Worm (Caenorhabditis elegans) whole organism, L2 larva: ENCODE results near the gene F31D5.1.

ENCODE experiments used
- C34F6.9 ChIP-seq: fragments of 150-350 bp; optimal IDR thresholded peaks from 2 replicates; lab custom pipeline; 2014; ENCODE audit warnings: missing biosample characterization, missing genetic modification characterization
- F13H6.1 ChIP-seq: sonication (generic microtip); optimal IDR thresholded peaks from 2 replicates; lab custom pipeline; 2016; ENCODE audit warnings: missing genetic modification characterization, missing compliant biosample characterization
- Y55F3AM.14 ChIP-seq: fragments of 200-800 bp; sonication (Bioruptor generic); optimal IDR thresholded peaks from 2 replicates; lab custom pipeline; 2018; ENCODE audit warnings: mild to moderate bottlenecking, missing genetic modification characterization, missing compliant biosample characterization
- ZK546.5 ChIP-seq: sonication (generic microtip); optimal IDR thresholded peaks from 2 replicates; lab custom pipeline; 2017; ENCODE audit warnings: missing biosample characterization, missing genetic modification characterization
- alr-1 ChIP-seq: fragments of 150-350 bp; optimal IDR thresholded peaks from 2 replicates; lab custom pipeline; 2014; ENCODE audit warnings: missing biosample characterization, missing genetic modification characterization
- ama-1 ChIP-seq: fragments of 150-350 bp; optimal IDR thresholded peaks from 2 replicates; lab custom pipeline; 2018; ENCODE audit warnings: inconsistent platforms
- blmp-1 ChIP-seq: sonication (generic microtip); optimal IDR thresholded peaks from 2 replicates; lab custom pipeline; 2017; ENCODE audit warnings: missing genetic modification characterization, mild to moderate bottlenecking, missing compliant biosample characterization, antibody characterized with exemption, moderate library complexity; ENCODE audit not compliant: insufficient read depth
- ceh-16 ChIP-seq: fragments of 150-350 bp; optimal IDR thresholded peaks from 2 replicates; lab custom pipeline; 2014; ENCODE audit warnings: missing biosample characterization, missing genetic modification characterization
- ceh-82 ChIP-seq: fragments of 150-350 bp; optimal IDR thresholded peaks from 2 replicates; lab custom pipeline; 2014; ENCODE audit warnings: missing biosample characterization, missing genetic modification characterization
- crh-2 ChIP-seq: sonication (generic microtip); optimal IDR thresholded peaks from 2 replicates; lab custom pipeline; 2017; ENCODE audit warnings: missing biosample characterization, missing genetic modification characterization
- elt-3 ChIP-seq: sonication (generic microtip); optimal IDR thresholded peaks from 2 replicates; lab custom pipeline; 2017; ENCODE audit warnings: missing biosample characterization, missing genetic modification characterization
- fos-1 ChIP-seq: fragments of 150-350 bp; optimal IDR thresholded peaks from 2 replicates; lab custom pipeline; 2014; ENCODE audit warnings: missing biosample characterization, missing genetic modification characterization
- gmeb-1 ChIP-seq: fragments of 150-350 bp; optimal IDR thresholded peaks from 2 replicates; lab custom pipeline; 2014; ENCODE audit warnings: missing biosample characterization, missing genetic modification characterization
- lin-11 ChIP-seq: fragments of 150-350 bp; sonication (generic microtip); optimal IDR thresholded peaks from 2 replicates; lab custom pipeline; 2014; ENCODE audit warnings: missing biosample characterization, missing genetic modification characterization, inconsistent platforms, mixed read lengths
- lin-13 ChIP-seq: fragments of 150-350 bp; optimal IDR thresholded peaks from 2 replicates; lab custom pipeline; 2014; ENCODE audit warnings: missing biosample characterization, missing genetic modification reagents, missing genetic modification characterization
- lsy-2 ChIP-seq, 2 experiments: fragments of 150-350 bp in 1 of 2; sonication (generic microtip) in 1 of 2; optimal IDR thresholded peaks; 2 replicates each; lab custom pipeline; 2014 to 2017; ENCODE audit warnings: missing biosample characterization in 2 of 2, missing genetic modification characterization in 2 of 2
- nhr-10 ChIP-seq: sonication (generic microtip); optimal IDR thresholded peaks from 2 replicates; lab custom pipeline; 2017; ENCODE audit warnings: missing biosample characterization, missing genetic modification characterization
- nhr-11 ChIP-seq: fragments of 150-350 bp; optimal IDR thresholded peaks from 2 replicates; lab custom pipeline; 2014; ENCODE audit warnings: missing biosample characterization, missing genetic modification characterization
- nhr-12 ChIP-seq: fragments of 150-350 bp; optimal IDR thresholded peaks from 2 replicates; lab custom pipeline; 2014; ENCODE audit warnings: missing biosample characterization, missing genetic modification characterization
- nhr-129 ChIP-seq: fragments of 150-350 bp; optimal IDR thresholded peaks from 2 replicates; lab custom pipeline; 2014; ENCODE audit warnings: missing biosample characterization, missing genetic modification characterization
- nhr-23 ChIP-seq: fragments of 150-350 bp; optimal IDR thresholded peaks from 2 replicates; lab custom pipeline; 2014; ENCODE audit warnings: missing biosample characterization, missing genetic modification reagents, missing genetic modification characterization
- nhr-237 ChIP-seq: fragments of 150-350 bp; optimal IDR thresholded peaks from 2 replicates; lab custom pipeline; 2014; ENCODE audit warnings: missing biosample characterization, missing genetic modification characterization
- nhr-25 ChIP-seq: fragments of 150-350 bp; sonication (generic microtip); optimal IDR thresholded peaks from 3 replicates; lab custom pipeline; 2014; ENCODE audit warnings: missing biosample characterization, missing genetic modification characterization
- nhr-6 ChIP-seq: fragments of 150-350 bp; optimal IDR thresholded peaks from 2 replicates; lab custom pipeline; 2014; ENCODE audit warnings: missing biosample characterization, missing genetic modification characterization
- nhr-77 ChIP-seq: fragments of 150-350 bp; optimal IDR thresholded peaks from 2 replicates; lab custom pipeline; 2014; ENCODE audit warnings: missing biosample characterization, missing genetic modification characterization
- peb-1 ChIP-seq: fragments of 150-350 bp; optimal IDR thresholded peaks from 2 replicates; lab custom pipeline; 2014; ENCODE audit warnings: missing biosample characterization, missing genetic modification characterization
- skn-1 ChIP-seq: sonication (generic microtip); optimal IDR thresholded peaks from 2 replicates; lab custom pipeline; 2017; ENCODE audit warnings: missing biosample characterization, missing genetic modification characterization
- sma-3 ChIP-seq: sonication (generic microtip); optimal IDR thresholded peaks from 2 replicates; lab custom pipeline; 2016; ENCODE audit warnings: missing genetic modification reagents, missing genetic modification characterization, missing compliant biosample characterization
- snpc-4 ChIP-seq: fragments of 150-350 bp; optimal IDR thresholded peaks from 2 replicates; lab custom pipeline; 2014; ENCODE audit warnings: missing biosample characterization, missing genetic modification characterization
- unc-55 ChIP-seq: fragments of 150-350 bp; sonication (generic microtip); optimal IDR thresholded peaks from 3 replicates; lab custom pipeline; 2014; ENCODE audit warnings: missing biosample characterization, missing genetic modification reagents, missing genetic modification characterization
- unc-62 ChIP-seq: fragments of 150-350 bp; optimal IDR thresholded peaks from 2 replicates; lab custom pipeline; 2014; ENCODE audit warnings: missing biosample characterization, missing genetic modification reagents, missing genetic modification characterization
- zag-1 ChIP-seq: fragments of 150-350 bp; optimal IDR thresholded peaks from 2 replicates; lab custom pipeline; 2014; ENCODE audit warnings: missing biosample characterization, missing genetic modification characterization
- ztf-11 ChIP-seq: sonication (generic microtip); optimal IDR thresholded peaks from 2 replicates; lab custom pipeline; 2017; ENCODE audit warnings: missing biosample characterization, missing genetic modification characterization
- ztf-4 ChIP-seq: fragments of 150-350 bp; optimal IDR thresholded peaks from 2 replicates; lab custom pipeline; 2014; ENCODE audit warnings: missing biosample characterization, missing genetic modification characterization

Gene F31D5.1

DNA sequence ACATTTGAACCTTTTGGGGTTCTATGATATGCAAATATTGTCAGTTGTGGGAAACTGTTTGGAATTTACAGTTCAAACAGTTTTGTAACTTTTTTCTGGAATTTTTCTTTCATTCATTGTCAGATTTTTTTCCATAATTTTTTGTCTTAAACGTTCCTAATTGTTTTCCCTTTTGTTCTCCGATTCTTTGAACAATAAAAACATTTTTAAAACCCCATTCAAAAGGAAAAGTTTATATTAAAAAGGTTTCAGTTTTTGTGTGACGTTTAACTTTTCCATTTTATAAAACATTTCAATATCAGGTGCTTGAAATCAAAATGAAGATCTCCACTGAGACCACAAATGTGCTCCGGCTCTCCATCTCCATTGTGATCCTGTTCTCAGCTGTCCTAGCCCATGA, at the start of gene F31D5.1:
Gene F31D5.1 (plus strand): TSS at position 301 of the 400 bp plus-strand sequence.
- TF ChIP-seq nhr-77 = no peak
- TF ChIP-seq ceh-82 (tag; lab: Kevin White, UChicago) = no peak
- no peak for TF ChIP-seq F13H6.1 (tag; lab: Kevin White, UChicago)
- TF ChIP-seq unc-62 (GFP tag; lab: Kevin White, UChicago) = no peak
- no peak for TF ChIP-seq unc-55 (GFP tag; lab: Kevin White, UChicago)
- no peak for TF ChIP-seq nhr-23 (tag; lab: Kevin White, UChicago)
- no peak for TF ChIP-seq ztf-4 (tag; lab: Kevin White, UChicago)
- no peak for TF ChIP-seq nhr-10 (tag; lab: Kevin White, UChicago)
- no peak for TF ChIP-seq alr-1
- TF ChIP-seq lin-11 (tag; lab: Kevin White, UChicago) = no peak
- no peak for TF ChIP-seq nhr-11 (tag; lab: Kevin White, UChicago)
- TF ChIP-seq nhr-6 (tag; lab: Kevin White, UChicago) = no peak
- TF ChIP-seq Y55F3AM.14 (GFP tag; lab: Kevin White, UChicago) = no peak
- no peak for TF ChIP-seq zag-1 (tag; lab: Kevin White, UChicago)
- TF ChIP-seq nhr-129 (tag; lab: Kevin White, UChicago) = no peak
- no peak for TF ChIP-seq peb-1
- no peak for TF ChIP-seq elt-3 (tag; lab: Kevin White, UChicago)

ce11 chrII:4170508-4170907, 48.7 kb upstream of the F31D5.1 start, which contains the start of gene R03H10.5:
TSS of gene R03H10.5 (minus strand) at chrII:4170608.
- no peak for TF ChIP-seq nhr-10 (tag; lab: Kevin White, UChicago)
- TF ChIP-seq peb-1 = no peak

DNA sequence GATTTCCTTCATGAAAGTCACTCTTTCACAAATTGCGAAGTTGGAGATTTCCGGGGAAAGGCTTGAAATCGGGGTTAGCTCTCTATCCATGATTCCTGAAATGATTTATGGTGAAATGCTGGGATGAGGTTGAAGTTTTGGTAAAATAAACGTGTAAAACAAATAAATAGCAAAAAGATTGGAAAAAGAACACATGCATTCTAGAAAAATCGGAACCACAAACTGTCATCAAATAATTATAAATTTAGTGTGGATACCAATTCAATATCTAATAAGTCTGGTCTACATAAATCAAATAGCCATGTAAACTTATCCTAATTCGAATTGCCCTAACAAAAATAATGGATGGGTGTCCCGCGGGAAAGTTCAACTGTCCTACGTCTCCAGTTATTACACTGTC, 45.8 kb upstream of the F31D5.1 start, which contains the start of gene R03H10.6:
Gene R03H10.6 (minus strand): TSS at position 101 of the 400 bp plus-strand sequence.
- TF ChIP-seq ceh-82 (tag; lab: Kevin White, UChicago) = no peak
- no peak for TF ChIP-seq sma-3
- TF ChIP-seq Y55F3AM.14 (GFP tag; lab: Kevin White, UChicago) = no peak
- TF ChIP-seq peb-1 = no peak
- TF ChIP-seq C34F6.9 (tag; lab: Kevin White, UChicago) = no peak

ce11 chrII:4173842-4174241, 45.3 kb upstream of the F31D5.1 start:
- TF ChIP-seq C34F6.9 (tag; lab: Kevin White, UChicago) (peak; percentile 38), ceh-16 (tag; lab: Kevin White, UChicago) (no peak), unc-55 (GFP tag; lab: Kevin White, UChicago) (peak; percentile 34), ztf-11 (tag; lab: Kevin White, UChicago) (no peak)

DNA sequence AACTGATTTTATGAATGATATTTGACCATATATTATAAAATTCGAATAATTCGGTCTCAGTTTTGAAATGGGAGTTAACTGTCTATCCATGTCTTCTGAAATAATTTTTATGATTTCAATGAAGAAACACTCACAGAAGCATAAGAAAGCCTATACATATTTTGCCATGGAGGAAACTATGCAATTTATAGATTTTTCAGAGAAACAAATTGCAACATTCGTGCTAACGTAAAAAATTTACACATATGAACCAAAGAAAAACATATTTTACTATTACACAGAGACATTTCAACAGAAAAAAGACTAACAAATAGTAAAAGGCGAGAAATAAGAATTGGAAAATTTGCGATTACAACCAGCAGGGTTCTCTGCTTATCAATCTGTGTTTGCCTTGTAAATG, 40.3 kb upstream of the F31D5.1 start, which contains the start of gene R03H10.7:
Gene R03H10.7 (minus strand): TSS at position 101 of the 400 bp plus-strand sequence.
- TF ChIP-seq alr-1 = no peak
- no peak for TF ChIP-seq nhr-12 (tag; lab: Kevin White, UChicago)
- no peak for TF ChIP-seq elt-3 (tag; lab: Kevin White, UChicago)
- TF ChIP-seq nhr-77 = no peak
- TF ChIP-seq crh-2 (tag; lab: Kevin White, UChicago) = no peak
- TF ChIP-seq ceh-82 (tag; lab: Kevin White, UChicago) = no peak
- TF ChIP-seq snpc-4 (tag; lab: Kevin White, UChicago) = no peak
- no peak for TF ChIP-seq lin-13 (GFP tag; lab: Kevin White, UChicago)
- TF ChIP-seq lin-11 (tag; lab: Kevin White, UChicago) = no peak
- no peak for TF ChIP-seq F13H6.1 (tag; lab: Kevin White, UChicago)
- TF ChIP-seq fos-1 (tag; lab: Kevin White, UChicago) = no peak
- no peak for TF ChIP-seq gmeb-1 (tag; lab: Kevin White, UChicago)

ce11 chrII:4179897-4180296, 39.3 kb upstream of the F31D5.1 start, which contains the start of gene R03H10.1:
TSS of gene R03H10.1 (plus strand) at chrII:4180248.
- TF ChIP-seq snpc-4 (tag; lab: Kevin White, UChicago) = no peak

DNA sequence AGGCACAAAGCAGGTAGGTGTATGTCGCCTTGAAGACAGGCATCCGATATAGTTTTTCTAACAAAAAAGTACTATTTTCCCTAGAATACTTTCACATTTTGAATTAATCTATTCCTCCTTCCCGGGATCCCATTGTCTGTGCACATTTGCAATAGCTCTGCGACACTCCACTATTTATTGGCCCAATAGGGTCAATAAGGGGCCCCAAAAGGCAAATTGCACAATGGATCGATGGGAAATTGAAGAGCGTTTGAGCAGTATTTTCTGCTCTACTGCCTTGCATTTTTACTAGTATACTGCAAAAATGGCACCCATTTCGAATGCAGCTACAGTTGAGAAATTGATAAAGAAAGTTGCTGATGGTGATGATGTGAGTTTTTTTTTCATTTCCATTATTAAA, 36.8 kb upstream of the F31D5.1 start, which contains the start of gene R03H10.11:
Gene R03H10.11 (plus strand): TSS at position 301 of the 400 bp plus-strand sequence.
- TF ChIP-seq sma-3 = no peak
- no peak for TF ChIP-seq nhr-237 (tag; lab: Kevin White, UChicago)
- TF ChIP-seq ceh-82 (tag; lab: Kevin White, UChicago) = no peak
- TF ChIP-seq alr-1 = no peak
- no peak for TF ChIP-seq skn-1
- TF ChIP-seq ama-1 (lab: Kevin White, UChicago) = no peak
- no peak for TF ChIP-seq C34F6.9 (tag; lab: Kevin White, UChicago)
- no peak for TF ChIP-seq nhr-25
- no peak for TF ChIP-seq zag-1 (tag; lab: Kevin White, UChicago)
- no peak for TF ChIP-seq nhr-129 (tag; lab: Kevin White, UChicago)
- no peak for TF ChIP-seq ZK546.5 (tag; lab: Kevin White, UChicago)
- TF ChIP-seq blmp-1 (tag; lab: Kevin White, UChicago) = no peak
- TF ChIP-seq lsy-2 (tag; optimal IDR thresholded peaks at IDR 0.05; lab: Kevin White, UChicago) = no peak
- TF ChIP-seq snpc-4 (tag; lab: Kevin White, UChicago) = no peak
- TF ChIP-seq ztf-11 (tag; lab: Kevin White, UChicago) = no peak
